Worm (Caenorhabditis elegans): ENCODE measurements around the gene Y9C9A.5.

Gene Y9C9A.5

DNA sequence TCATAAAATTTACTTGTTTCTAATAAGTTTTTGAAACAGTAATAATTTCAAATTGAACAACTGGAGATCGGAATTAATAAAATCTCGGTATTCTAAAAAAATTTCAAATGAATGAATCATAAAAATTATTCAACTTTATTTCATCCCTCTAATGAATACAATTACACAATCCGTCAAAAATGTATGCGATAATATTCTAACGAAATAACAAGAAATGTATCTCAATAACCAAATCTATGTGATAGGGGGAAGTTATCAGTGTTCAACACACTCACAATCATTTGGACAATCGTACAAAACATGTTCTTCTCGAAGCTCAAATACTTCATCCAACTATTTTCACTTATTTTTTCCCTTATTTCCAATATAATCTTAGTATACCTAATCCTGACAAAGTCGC is at the start of gene Y9C9A.5:
Y9C9A.5 (plus strand) TSS at position 301 of the 400 bp plus-strand sequence.
- TF ChIP-seq unc-62 (GFP tag; optimal IDR thresholded peaks at IDR 0.05) = no peak

DNA sequence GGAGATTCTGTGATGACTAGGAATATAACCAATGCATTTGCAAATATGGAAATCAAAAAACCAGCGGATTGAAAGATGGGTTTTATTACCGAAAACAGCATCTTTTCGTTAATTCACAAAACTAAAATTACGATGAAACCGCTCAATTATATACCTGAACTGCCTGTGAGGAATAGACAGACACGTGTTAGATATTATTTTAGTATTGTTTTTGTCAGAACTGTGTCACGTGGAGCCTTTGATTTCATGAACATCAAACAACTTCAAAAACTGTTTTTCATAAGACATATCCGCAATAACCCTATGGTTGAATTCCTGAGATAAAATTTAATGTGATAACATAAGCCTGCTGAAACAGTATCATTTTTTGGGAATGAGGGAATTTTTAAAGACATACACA is 37.8 kb upstream of the Y9C9A.5 start, which contains the start of gene str-161:
str-161 (minus strand) TSS at position 101 of the 400 bp plus-strand sequence.
- TF ChIP-seq unc-62 (GFP tag; optimal IDR thresholded peaks at IDR 0.05) = no peak

DNA sequence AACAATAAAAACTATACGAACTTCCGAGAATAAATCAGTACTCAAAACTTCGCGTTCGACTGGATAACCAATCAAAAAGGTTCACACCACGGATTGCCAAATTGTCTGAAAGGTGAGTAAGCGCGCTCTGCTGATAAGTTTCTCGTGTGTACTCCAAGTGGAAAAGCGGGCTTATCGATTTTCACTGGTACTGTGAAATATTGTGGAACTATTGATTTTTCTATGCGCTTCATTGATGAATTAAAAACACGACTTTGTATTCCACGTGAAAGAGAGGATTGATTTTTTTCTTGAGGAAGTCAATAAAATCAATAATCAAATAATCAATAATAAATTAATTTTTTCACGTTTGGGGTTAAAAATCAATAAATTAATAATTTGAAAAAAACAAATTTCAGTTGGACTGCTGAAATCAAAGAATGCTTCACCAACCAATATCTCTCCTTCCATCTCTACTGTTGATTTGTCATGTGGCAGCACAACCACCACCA is 36.1 kb upstream of the Y9C9A.5 start, which contains the start of gene T08B6.4:
T08B6.4 (plus strand) TSS at position 51 of the 491 bp plus-strand sequence.
- TF ChIP-seq unc-62 (GFP tag; optimal IDR thresholded peaks at IDR 0.05) = no peak

DNA sequence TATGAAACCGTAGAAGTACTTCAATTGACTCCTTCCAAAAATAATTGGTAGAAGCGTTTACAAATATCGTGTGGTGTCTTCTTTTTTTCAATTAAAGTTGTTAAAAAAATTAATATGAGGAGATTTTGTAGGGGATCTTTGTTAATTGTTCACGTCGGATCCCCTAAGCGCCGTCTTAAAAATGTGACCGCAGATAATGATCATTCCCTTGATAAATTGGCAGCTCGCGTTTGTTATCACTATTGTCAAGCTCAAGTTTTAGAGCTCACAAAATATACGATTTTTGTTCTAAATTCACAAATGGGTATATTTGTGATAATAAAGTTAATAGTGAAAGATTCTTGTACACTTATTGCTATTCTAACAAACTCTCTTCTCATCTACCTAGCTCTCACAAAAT is 32.7 kb upstream of the Y9C9A.5 start, which contains the start of gene str-159:
str-159 (plus strand) TSS at position 301 of the 400 bp plus-strand sequence.
- TF ChIP-seq unc-62 (GFP tag; optimal IDR thresholded peaks at IDR 0.05) = no peak

DNA sequence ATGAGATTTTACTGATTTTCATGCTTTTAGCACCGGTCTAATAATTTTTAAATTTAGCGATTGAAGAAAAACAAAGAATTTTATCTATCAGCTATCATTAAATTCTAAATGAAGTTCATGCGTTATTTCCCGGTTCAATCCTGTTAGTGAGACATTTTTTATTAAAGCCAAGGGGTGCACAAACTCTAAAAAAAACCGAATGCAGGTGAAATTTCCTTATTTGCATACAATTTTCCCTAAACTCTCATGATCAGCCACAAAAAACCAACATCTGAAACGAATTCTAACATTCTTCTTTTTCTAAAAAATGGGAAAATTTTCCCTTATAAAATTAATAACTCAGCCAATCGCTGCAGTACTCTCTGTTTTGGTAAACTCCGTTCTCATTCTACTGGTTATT is 28.7 kb upstream of the Y9C9A.5 start, which contains the start of gene str-156:
str-156 (plus strand) TSS at position 301 of the 400 bp plus-strand sequence.
- no peak for TF ChIP-seq unc-62 (GFP tag; optimal IDR thresholded peaks at IDR 0.05)

DNA sequence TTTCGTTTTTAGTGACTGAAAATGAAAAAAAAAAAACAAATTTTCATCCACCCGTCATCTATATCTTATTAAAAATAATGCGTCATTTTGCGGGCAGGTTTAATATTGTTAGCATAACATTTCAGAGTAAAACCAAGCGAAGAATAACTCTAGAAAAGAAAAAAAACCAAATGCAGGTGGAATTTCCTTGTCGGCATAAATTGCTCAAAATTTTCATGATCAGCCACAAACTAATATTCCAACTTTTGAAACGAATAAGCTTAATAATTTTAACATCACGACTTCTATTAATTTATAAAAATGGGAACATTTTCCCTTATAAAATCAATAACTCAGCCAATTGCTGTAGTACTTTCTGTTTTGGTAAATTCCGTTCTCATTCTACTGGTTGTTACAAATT is 26.1 kb upstream of the Y9C9A.5 start, which contains the start of gene str-155:
str-155 (plus strand) TSS at position 301 of the 400 bp plus-strand sequence.
- TF ChIP-seq unc-62 (GFP tag; optimal IDR thresholded peaks at IDR 0.05) = no peak

DNA sequence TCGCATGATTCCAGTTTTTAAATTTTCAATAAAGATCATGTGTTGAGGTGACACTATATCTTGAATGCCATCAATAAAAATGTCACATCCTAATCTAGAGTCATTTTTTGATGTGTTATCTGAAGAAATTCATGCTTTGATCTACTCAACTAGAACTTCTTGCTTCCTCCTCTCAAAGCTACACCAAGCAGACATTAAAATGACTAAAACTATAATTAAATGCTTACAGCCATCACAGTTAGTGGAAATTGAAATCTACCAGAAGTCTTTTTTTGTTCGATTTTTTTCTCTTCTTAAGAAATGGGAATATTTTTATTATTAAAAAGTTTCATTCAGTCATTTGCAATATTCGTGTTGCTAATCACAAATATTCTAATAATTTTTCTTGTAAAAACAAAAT is 24.0 kb upstream of the Y9C9A.5 start, which contains the start of gene str-158:
str-158 (plus strand) TSS at position 301 of the 400 bp plus-strand sequence.
- no peak for TF ChIP-seq unc-62 (GFP tag; optimal IDR thresholded peaks at IDR 0.05)

DNA sequence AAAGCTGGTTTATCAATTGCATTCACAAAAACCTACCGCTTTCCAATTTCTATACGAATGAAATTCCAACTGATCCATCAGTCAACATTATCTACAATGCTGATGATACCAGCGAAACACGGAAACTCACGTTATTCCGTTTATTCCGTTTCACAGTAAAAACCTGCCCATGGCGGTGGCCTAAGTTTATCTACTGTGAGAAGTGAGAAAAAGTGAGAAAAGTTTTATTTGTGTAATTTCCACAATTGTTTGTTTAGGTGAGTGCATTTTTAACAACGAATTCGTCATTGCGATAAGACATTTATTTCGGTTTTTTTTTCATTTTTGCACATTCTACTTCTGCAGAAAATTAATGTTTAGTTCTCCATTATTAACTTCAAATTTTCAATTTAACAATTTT is 11.7 kb upstream of the Y9C9A.5 start, which contains the start of gene Y9C9A.8:
Y9C9A.8 (plus strand) TSS at position 301 of the 400 bp plus-strand sequence.
- TF ChIP-seq unc-62 (GFP tag; optimal IDR thresholded peaks at IDR 0.05) = no peak

DNA sequence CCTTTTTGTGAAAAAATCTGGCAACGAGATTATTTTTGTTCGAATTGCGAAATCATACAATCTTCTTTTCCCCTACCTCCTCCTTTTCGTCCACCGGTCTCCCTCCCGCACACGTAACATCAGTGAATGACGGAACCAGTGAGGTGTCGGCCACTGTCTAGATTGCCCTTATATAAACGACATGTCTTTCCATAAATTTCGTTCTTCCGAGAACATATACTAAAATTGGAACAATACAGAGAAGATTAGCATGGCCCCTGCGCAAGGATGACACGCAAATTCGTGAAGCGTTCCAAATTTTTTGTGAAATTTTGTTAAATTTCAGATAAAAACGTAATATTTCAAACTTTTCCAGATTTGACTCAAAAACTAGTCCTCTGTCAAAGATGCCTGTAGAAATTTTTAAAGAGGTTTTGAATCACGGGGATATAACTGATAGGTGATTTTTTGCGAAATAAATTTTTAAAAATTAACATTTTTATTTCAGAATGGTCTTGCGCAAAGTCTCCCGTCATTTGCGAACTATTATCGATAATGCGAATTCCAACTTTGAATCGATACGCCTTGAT is 10.9 kb upstream of the Y9C9A.5 start:
- TF ChIP-seq unc-62 (GFP tag; optimal IDR thresholded peaks at IDR 0.05) = no peak

DNA sequence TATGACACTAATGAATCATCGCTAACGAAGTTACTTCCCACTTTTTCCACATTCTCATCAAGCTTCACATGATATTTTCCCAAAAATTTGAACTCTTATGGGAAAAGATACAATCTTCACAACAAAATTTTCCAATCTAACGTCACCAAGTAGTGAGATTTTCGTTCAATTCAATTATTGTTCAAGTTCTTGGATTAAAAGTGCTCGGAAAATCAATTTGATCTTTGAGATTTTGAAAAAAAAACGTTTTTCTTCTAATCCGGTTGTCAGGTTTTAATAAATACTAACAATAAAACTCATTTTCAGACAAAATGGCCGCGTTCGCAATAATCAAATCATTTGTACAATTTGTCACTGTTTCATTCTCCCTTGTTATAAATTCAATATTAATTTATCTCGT is 7.7 kb upstream of the Y9C9A.5 start, which contains the start of gene str-153:
str-153 (plus strand) TSS at position 301 of the 400 bp plus-strand sequence.
- TF ChIP-seq unc-62 (GFP tag; optimal IDR thresholded peaks at IDR 0.05) = no peak

DNA sequence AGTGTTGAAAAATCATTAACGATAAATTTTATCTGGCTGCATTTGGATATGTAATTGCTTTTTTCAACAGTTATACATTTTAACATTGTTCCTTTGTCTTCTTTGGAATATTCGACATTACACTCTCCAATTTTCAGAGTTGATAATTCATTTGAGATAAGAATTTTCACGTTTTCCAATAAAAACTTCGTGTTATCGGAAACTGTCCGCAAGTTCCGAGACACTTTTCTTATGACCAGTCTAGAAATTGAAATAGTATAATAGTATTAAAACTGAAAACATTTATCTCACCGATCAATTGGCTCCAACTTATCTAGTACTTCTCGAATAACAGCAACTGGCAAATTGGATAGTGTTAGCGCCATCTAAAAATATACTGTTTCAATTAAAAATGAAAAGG is 4.1 kb upstream of the Y9C9A.5 start, which contains the start of gene fbxa-86:
fbxa-86 (minus strand) TSS at position 367 of the 400 bp plus-strand sequence.
- no peak for TF ChIP-seq unc-62 (GFP tag; optimal IDR thresholded peaks at IDR 0.05)

DNA sequence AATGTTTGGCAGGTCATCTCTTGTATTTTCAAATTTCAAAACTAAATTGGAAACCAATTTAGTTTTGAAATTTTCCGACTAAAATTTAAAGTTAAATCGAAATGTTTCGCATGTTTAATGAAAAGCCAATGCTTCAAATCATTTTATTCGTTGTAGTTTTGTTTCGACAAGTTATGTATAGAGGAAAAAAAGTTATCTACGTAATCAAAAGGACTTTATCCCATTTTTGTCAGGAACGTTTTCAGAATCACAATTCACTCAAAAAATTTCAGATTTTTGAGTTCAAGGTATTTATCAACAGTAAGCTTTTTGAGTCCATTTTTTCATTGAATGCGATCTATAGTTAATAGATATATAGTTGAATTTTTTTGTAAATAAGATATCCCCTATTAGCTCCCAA is 3.1 kb upstream of the Y9C9A.5 start, which contains the start of gene str-168:
str-168 (plus strand) TSS at position 301 of the 400 bp plus-strand sequence.
- no peak for TF ChIP-seq unc-62 (GFP tag; optimal IDR thresholded peaks at IDR 0.05)

DNA sequence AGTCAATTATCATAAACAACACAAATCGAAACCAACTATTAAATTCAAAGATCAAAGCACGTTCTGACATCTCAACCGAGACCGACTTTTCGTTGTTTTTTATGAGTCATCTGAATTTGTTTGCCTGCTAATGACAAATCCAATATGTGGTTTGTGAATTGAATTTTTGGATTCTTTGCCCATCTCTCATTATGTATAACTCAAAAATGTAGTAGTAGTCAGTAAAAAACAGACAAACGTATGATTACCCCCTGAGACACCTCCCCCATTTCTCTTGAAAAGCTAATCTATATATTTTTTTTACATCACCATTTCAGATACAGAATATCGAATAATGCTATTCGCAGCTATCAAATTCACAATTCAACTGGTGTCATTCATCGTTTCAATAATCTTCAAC is 4.0 kb downstream of the Y9C9A.5 start, which contains the start of gene str-169:
str-169 (plus strand) TSS at position 301 of the 400 bp plus-strand sequence.
- no peak for TF ChIP-seq unc-62 (GFP tag; optimal IDR thresholded peaks at IDR 0.05)

DNA sequence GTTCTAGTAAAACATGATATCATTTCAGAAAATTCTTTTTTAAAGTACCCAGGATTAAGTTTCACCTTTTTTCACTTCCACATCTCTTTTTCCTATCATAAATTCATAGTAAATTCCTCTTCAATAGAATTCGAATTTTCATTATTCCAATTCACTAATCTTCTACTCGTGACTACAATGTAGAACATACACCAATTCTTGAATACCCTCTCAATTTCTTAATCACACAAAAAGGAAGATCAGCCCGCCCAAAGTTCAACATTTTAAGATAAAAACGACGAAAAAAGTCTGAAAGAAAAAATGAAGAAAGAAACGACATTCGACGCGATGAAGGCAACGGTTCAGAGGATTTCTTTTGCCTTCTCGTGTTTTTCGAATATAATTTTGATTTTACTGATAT is 12.1 kb downstream of the Y9C9A.5 start, which contains the start of gene str-163:
str-163 (plus strand) TSS at position 301 of the 400 bp plus-strand sequence.
- no peak for TF ChIP-seq unc-62 (GFP tag; optimal IDR thresholded peaks at IDR 0.05)

DNA sequence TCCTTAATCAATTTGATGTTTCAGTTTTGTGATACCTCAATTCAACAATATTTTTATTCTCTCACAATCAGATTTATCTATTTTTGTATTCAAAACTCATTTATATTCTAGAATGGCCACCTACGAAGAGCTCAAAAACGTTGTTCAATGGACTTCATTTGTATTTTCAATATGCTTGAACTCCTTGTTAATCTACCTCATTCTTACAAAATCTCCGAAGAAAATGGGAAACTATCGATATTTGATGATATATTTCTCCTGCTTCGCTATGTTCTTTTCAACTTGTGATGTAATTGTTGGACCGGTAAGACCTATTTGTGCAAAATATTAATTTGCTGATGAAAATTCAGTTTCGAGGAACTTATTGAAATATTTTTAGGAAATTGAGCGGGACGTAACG is 18.8 kb downstream of the Y9C9A.5 start, which contains the start of gene str-164:
str-164 (plus strand) TSS at position 113 of the 400 bp plus-strand sequence.
- no peak for TF ChIP-seq unc-62 (GFP tag; optimal IDR thresholded peaks at IDR 0.05)

DNA sequence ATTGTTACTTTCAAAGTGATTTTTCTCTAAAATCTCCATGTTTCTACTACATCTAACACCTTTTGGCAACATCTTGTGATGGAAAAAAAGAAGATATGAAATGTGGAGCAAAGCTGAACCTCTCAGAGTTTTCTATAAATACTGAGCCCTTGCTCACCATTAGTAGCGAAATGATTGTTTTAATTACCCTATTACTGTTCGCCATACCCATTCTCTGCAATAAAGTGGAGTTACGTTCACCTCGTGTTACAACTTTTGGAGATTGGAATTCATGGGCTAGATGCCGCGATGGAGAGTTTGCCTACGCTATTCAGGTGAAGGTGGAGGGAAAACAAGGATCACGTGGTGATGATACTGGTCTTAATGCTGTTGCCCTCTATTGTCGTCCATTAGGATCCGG is 22.1 kb downstream of the Y9C9A.5 start, which contains the start of gene txt-3:
txt-3 (plus strand) TSS at position 125 of the 400 bp plus-strand sequence.
- TF ChIP-seq unc-62 (GFP tag; optimal IDR thresholded peaks at IDR 0.05) = no peak
